Fruit fly (Drosophila melanogaster): ENCODE results near the gene Rev1.

Gene Rev1

dm6 chr3L:633272-634254 is 20.6 kb upstream of the Rev1 start (continued):
- TF ChIP-seq eyg (GFP tag; optimal IDR thresholded peaks at IDR 0.05) (peak; percentile 67), CG9932 (GFP tag; IDR thresholded peaks at IDR 0.05) (0 out of 2 replicates have a peak, but pooled peaks have one; percentile 23), CG43689 (GFP tag; IDR thresholded peaks at IDR 0.05) (no peak; the same call in 1 of the 2 replicates), HmgZ (tag; optimal IDR thresholded peaks at IDR 0.05) (peak; percentile 24), Ssrp (tag; optimal IDR thresholded peaks at IDR 0.05) (peak; percentile 94), HLH3B (GFP tag; IDR thresholded peaks at IDR 0.05) (peak; percentile 88), amos (GFP tag; IDR thresholded peaks at IDR 0.05; ENCODE audit: partially characterized antibody) (no peak), Hand (GFP tag; optimal IDR thresholded peaks at IDR 0.05) (no peak), inv (GFP tag; IDR thresholded peaks at IDR 0.05; ENCODE audit: partially characterized antibody) (no peak), MBD-R2 (GFP tag; IDR thresholded peaks at IDR 0.05) (peak; percentile 38; the same call in 1 of the 2 replicates), jumu (GFP tag; optimal IDR thresholded peaks at IDR 0.05) (peak; percentile 86), lab (GFP tag; optimal IDR thresholded peaks at IDR 0.05) (peak; percentile 80), Chrac-16 (GFP tag; optimal IDR thresholded peaks at IDR 0.05) (peak; percentile 83), CG33213 (GFP tag; optimal IDR thresholded peaks at IDR 0.05) (peak; percentile 72), so (GFP tag; IDR thresholded peaks at IDR 0.05) (peak; percentile 87), Abd-B (GFP tag; optimal IDR thresholded peaks at IDR 0.05) (peak; percentile 86), knrl (GFP tag; IDR thresholded peaks at IDR 0.05; ENCODE audit: partially characterized antibody) (0 out of 3 replicates have a peak, but pooled peaks have one; percentile 23), CG13624 (GFP tag; optimal IDR thresholded peaks at IDR 0.05) (peak; percentile 46), Doc3 (GFP tag; IDR thresholded peaks at IDR 0.05; ENCODE audit: partially characterized antibody) (no peak), Tbp (GFP tag; optimal IDR thresholded peaks at IDR 0.05) (no peak), CG7928 (GFP tag; optimal IDR thresholded peaks at IDR 0.05) (no peak), Spps (tag; optimal IDR thresholded peaks at IDR 0.05) (peak; percentile 59), CG8765 (GFP tag; IDR thresholded peaks at IDR 0.05) (peak; percentile 57; the same call in 1 of the 2 replicates), Sox100B (GFP tag; optimal IDR thresholded peaks at IDR 0.05) (peak; percentile 82), br (optimal IDR thresholded peaks at IDR 0.05) (no peak), tup (GFP tag; optimal IDR thresholded peaks at IDR 0.05) (peak; percentile 24), tio (GFP tag; optimal IDR thresholded peaks at IDR 0.05) (peak; percentile 84), fd3F (GFP tag; optimal IDR thresholded peaks at IDR 0.05) (peak; percentile 12), wdn (GFP tag; IDR thresholded peaks at IDR 0.05) (0 out of 2 replicates have a peak, but pooled peaks have one; percentile 5), onecut (GFP tag; IDR thresholded peaks at IDR 0.05) (peak; percentile 76), CG3065 (GFP tag; optimal IDR thresholded peaks at IDR 0.05) (peak; percentile 73), ash1 (GFP tag; optimal IDR thresholded peaks at IDR 0.05) (no peak), wek (GFP tag; optimal IDR thresholded peaks at IDR 0.05) (peak; percentile 56), CG11093 (GFP tag; IDR thresholded peaks at IDR 0.05) (peak; percentile 80; the same call in 2 of the 3 replicates), sim (GFP tag; IDR thresholded peaks at IDR 0.05) (peak; percentile 78), CG6813 (GFP tag; optimal IDR thresholded peaks at IDR 0.05) (peak; percentile 60), CG4617 (GFP tag; optimal IDR thresholded peaks at IDR 0.05; ENCODE audit: borderline replicate concordance) (peak; percentile 71), pzg (GFP tag; optimal IDR thresholded peaks at IDR 0.05) (no peak), Gug (GFP tag; IDR thresholded peaks at IDR 0.05) (peak; percentile 81; the same call in 3 of the 4 replicates), Aef1 (GFP tag; IDR thresholded peaks at IDR 0.05) (peak; percentile 54; the same call in 2 of the 3 replicates), Hr3 (GFP tag; optimal IDR thresholded peaks at IDR 0.05) (peak; percentile 83), CG12155 (GFP tag; optimal IDR thresholded peaks at IDR 0.05) (peak; percentile 52), CG7786 (GFP tag; optimal IDR thresholded peaks at IDR 0.05) (peak; percentile 85), Dip2 (GFP tag; IDR thresholded peaks at IDR 0.05) (no peak), CG13775 (GFP tag; optimal IDR thresholded peaks at IDR 0.05) (peak; percentile 69), stwl (tag; optimal IDR thresholded peaks at IDR 0.05) (peak; percentile 39), Stat92E (GFP tag; optimal IDR thresholded peaks at IDR 0.05) (peak in 1 of 3 experiments; percentile 66)
